Worm (Caenorhabditis elegans) whole organism, L4/young adult: Measurements from ENCODE around the gene C27D8.3.

Experiments
- W03F9.2 ChIP-seq: fragments of 150-350 bp; optimal IDR thresholded peaks from 2 replicates; lab custom pipeline; 2014; ENCODE audit warnings: missing biosample characterization, missing genetic modification characterization
- him-1 ChIP-seq: sonication (generic microtip); optimal IDR thresholded peaks from 2 replicates; lab custom pipeline; 2016; ENCODE audit warnings: missing genotype, missing genetic modification reagents, missing genetic modification characterization, missing compliant biosample characterization

DNA sequence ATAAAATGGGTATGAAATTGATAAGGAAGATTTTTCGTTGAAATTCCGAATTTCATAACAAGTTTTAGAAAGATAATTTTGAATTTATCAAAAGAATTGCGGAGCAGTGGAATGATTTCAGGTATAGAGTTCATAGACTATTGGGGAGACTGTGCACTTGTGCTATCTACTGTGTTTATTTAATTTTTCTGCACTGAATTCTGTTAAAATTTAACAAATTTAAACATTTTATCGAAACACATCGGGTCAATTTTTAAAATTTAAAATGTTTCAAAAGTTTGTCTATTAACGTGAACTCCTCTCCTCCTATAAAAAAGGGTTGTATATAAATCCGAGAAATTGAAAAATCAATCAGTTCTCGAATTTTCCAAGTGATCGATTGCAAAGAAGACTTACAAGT is 6.0 kb upstream of the C27D8.3 start, which contains the start of gene C27D8.1:
- TF ChIP-seq W03F9.2 (tag; lab: Kevin White, UChicago) = no peak
- TF ChIP-seq him-1 (tag; lab: Kevin White, UChicago) = no peak
